Worm (Caenorhabditis elegans) whole organism, L4 larva: ENCODE results near the gene inx-18.

Source experiments
- F49E8.2 ChIP-seq: sonication (generic microtip); optimal IDR thresholded peaks from 2 replicates; lab custom pipeline; 2016; ENCODE audit warnings: missing compliant biosample characterization, mild to moderate bottlenecking, missing genetic modification characterization, borderline replicate concordance
- ceh-82 ChIP-seq: sonication (generic microtip); optimal IDR thresholded peaks from 2 replicates; lab custom pipeline; 2017; ENCODE audit warnings: missing biosample characterization, missing genetic modification characterization
- dpl-1 ChIP-seq: fragments of 150-350 bp; optimal IDR thresholded peaks from 2 replicates; lab custom pipeline; 2014; ENCODE audit warnings: missing biosample characterization, missing genetic modification reagents, missing genetic modification characterization
- lim-7 ChIP-seq: fragments of 200-800 bp; sonication (Bioruptor generic); IDR thresholded peaks from 2 replicates; pipeline ENCODE4 v1.3.6; 2022; ENCODE audit warnings: missing genetic modification characterization, missing compliant biosample characterization
- lin-29 ChIP-seq: fragments of 200-800 bp; sonication (Bioruptor generic); IDR thresholded peaks from 2 replicates; pipeline ENCODE4 v1.3.6; 2022; ENCODE audit warnings: missing genetic modification reagents, missing genetic modification characterization, missing compliant biosample characterization
- lin-39 ChIP-seq: fragments of 150-350 bp; optimal IDR thresholded peaks from 2 replicates; lab custom pipeline; 2014; ENCODE audit warnings: missing biosample characterization, missing genetic modification reagents, missing genetic modification characterization
- nhr-11 ChIP-seq: fragments of 150-350 bp; optimal IDR thresholded peaks from 2 replicates; lab custom pipeline; 2014; ENCODE audit warnings: missing biosample characterization, missing genetic modification characterization
- nhr-77 ChIP-seq: fragments of 150-350 bp; optimal IDR thresholded peaks from 2 replicates; lab custom pipeline; 2014; ENCODE audit warnings: missing biosample characterization, missing genetic modification characterization
- skn-1 ChIP-seq: fragments of 150-350 bp; optimal IDR thresholded peaks from 2 replicates; lab custom pipeline; 2014; ENCODE audit warnings: missing biosample characterization, missing genetic modification characterization
- tra-1 ChIP-seq: fragments of 200-800 bp; sonication (Bioruptor generic); IDR thresholded peaks from 2 replicates; pipeline ENCODE4 v1.3.6; 2022; ENCODE audit warnings: missing genetic modification reagents, missing genetic modification characterization, missing compliant biosample characterization
- unc-39 ChIP-seq: sonication (generic microtip); optimal IDR thresholded peaks from 2 replicates; lab custom pipeline; 2017; ENCODE audit warnings: missing biosample characterization, missing genetic modification characterization

- TF ChIP-seq lim-7 (no peak), lin-29 (no peak), ceh-82 (tag; lab: Kevin White, UChicago) (no peak), tra-1 (GFP tag; lab: Robert Waterston, UW) (no peak), dpl-1 (GFP tag; lab: Kevin White, UChicago) (no peak), nhr-77 (tag; lab: Kevin White, UChicago) (no peak), lin-39 (tag; lab: Kevin White, UChicago) (no peak), F49E8.2 (tag; lab: Kevin White, UChicago) (no peak), skn-1 (tag; lab: Kevin White, UChicago) (no peak), nhr-11 (no peak), unc-39 (tag; lab: Kevin White, UChicago) (no peak)
Measured at ce11 chrIV:580512-580911, 25.6 kb upstream of the inx-18 start.
